Worm (Caenorhabditis elegans) whole organism, L2 larva: ENCODE measurements around the gene F35H10.6.

Experiments
- R02D3.7 ChIP-seq: fragments of 150-350 bp; optimal IDR thresholded peaks from 2 replicates; lab custom pipeline; 2014; ENCODE audit warnings: missing biosample characterization, missing genetic modification characterization
- ZK546.5 ChIP-seq: sonication (generic microtip); optimal IDR thresholded peaks from 2 replicates; lab custom pipeline; 2017; ENCODE audit warnings: missing biosample characterization, missing genetic modification characterization
- aly-2 ChIP-seq: fragments of 150-350 bp; optimal IDR thresholded peaks from 2 replicates; lab custom pipeline; 2014; ENCODE audit warnings: missing biosample characterization, missing genetic modification characterization
- blmp-1 ChIP-seq: sonication (generic microtip); optimal IDR thresholded peaks from 2 replicates; lab custom pipeline; 2017; ENCODE audit warnings: missing genetic modification characterization, mild to moderate bottlenecking, missing compliant biosample characterization, antibody characterized with exemption, moderate library complexity; ENCODE audit not compliant: insufficient read depth
- crh-2 ChIP-seq: sonication (generic microtip); optimal IDR thresholded peaks from 2 replicates; lab custom pipeline; 2017; ENCODE audit warnings: missing biosample characterization, missing genetic modification characterization
- egl-27 ChIP-seq: sonication (generic microtip); optimal IDR thresholded peaks from 3 replicates; lab custom pipeline; 2017; ENCODE audit warnings: missing biosample characterization, missing genetic modification reagents, missing genetic modification characterization
- elt-3 ChIP-seq: sonication (generic microtip); optimal IDR thresholded peaks from 2 replicates; lab custom pipeline; 2017; ENCODE audit warnings: missing biosample characterization, missing genetic modification characterization
- gmeb-1 ChIP-seq: fragments of 150-350 bp; optimal IDR thresholded peaks from 2 replicates; lab custom pipeline; 2014; ENCODE audit warnings: missing biosample characterization, missing genetic modification characterization
- lin-13 ChIP-seq: fragments of 150-350 bp; optimal IDR thresholded peaks from 2 replicates; lab custom pipeline; 2014; ENCODE audit warnings: missing biosample characterization, missing genetic modification reagents, missing genetic modification characterization
- lin-39 ChIP-seq: fragments of 150-350 bp; optimal IDR thresholded peaks from 2 replicates; lab custom pipeline; 2014; ENCODE audit warnings: missing biosample characterization, missing genetic modification reagents, missing genetic modification characterization
- lsy-2 ChIP-seq, 2 experiments: fragments of 150-350 bp in 1 of 2; sonication (generic microtip) in 1 of 2; optimal IDR thresholded peaks; 2 replicates each; lab custom pipeline; 2014 to 2017; ENCODE audit warnings: missing biosample characterization in 2 of 2, missing genetic modification characterization in 2 of 2
- mab-5 ChIP-seq: fragments of 150-350 bp; optimal IDR thresholded peaks from 2 replicates; lab custom pipeline; 2014; ENCODE audit warnings: missing biosample characterization, missing genetic modification characterization
- mbf-1 ChIP-seq: sonication (generic microtip); optimal IDR thresholded peaks from 2 replicates; lab custom pipeline; 2017; ENCODE audit warnings: missing biosample characterization, missing genetic modification characterization
- mdl-1 ChIP-seq, 2 experiments: fragments of 150-350 bp in 1 of 2; sonication (generic microtip) in 1 of 2; optimal IDR thresholded peaks; 2 replicates each; lab custom pipeline; 2017; ENCODE audit warnings: missing biosample characterization in 2 of 2, missing genetic modification characterization in 2 of 2
- nhr-11 ChIP-seq: fragments of 150-350 bp; optimal IDR thresholded peaks from 2 replicates; lab custom pipeline; 2014; ENCODE audit warnings: missing biosample characterization, missing genetic modification characterization
- nhr-12 ChIP-seq: fragments of 150-350 bp; optimal IDR thresholded peaks from 2 replicates; lab custom pipeline; 2014; ENCODE audit warnings: missing biosample characterization, missing genetic modification characterization
- nhr-21 ChIP-seq: fragments of 150-350 bp; optimal IDR thresholded peaks from 2 replicates; lab custom pipeline; 2014; ENCODE audit warnings: missing biosample characterization, missing genetic modification characterization
- nhr-237 ChIP-seq: fragments of 150-350 bp; optimal IDR thresholded peaks from 2 replicates; lab custom pipeline; 2014; ENCODE audit warnings: missing biosample characterization, missing genetic modification characterization
- nhr-6 ChIP-seq: fragments of 150-350 bp; optimal IDR thresholded peaks from 2 replicates; lab custom pipeline; 2014; ENCODE audit warnings: missing biosample characterization, missing genetic modification characterization
- nhr-77 ChIP-seq: fragments of 150-350 bp; optimal IDR thresholded peaks from 2 replicates; lab custom pipeline; 2014; ENCODE audit warnings: missing biosample characterization, missing genetic modification characterization
- peb-1 ChIP-seq: fragments of 150-350 bp; optimal IDR thresholded peaks from 2 replicates; lab custom pipeline; 2014; ENCODE audit warnings: missing biosample characterization, missing genetic modification characterization
- sem-4 ChIP-seq: fragments of 150-350 bp; optimal IDR thresholded peaks from 2 replicates; lab custom pipeline; 2014; ENCODE audit warnings: missing biosample characterization, missing genetic modification reagents, missing genetic modification characterization
- skn-1 ChIP-seq: sonication (generic microtip); optimal IDR thresholded peaks from 2 replicates; lab custom pipeline; 2017; ENCODE audit warnings: missing biosample characterization, missing genetic modification characterization
- sma-3 ChIP-seq: sonication (generic microtip); optimal IDR thresholded peaks from 2 replicates; lab custom pipeline; 2016; ENCODE audit warnings: missing genetic modification reagents, missing genetic modification characterization, missing compliant biosample characterization
- sma-9 ChIP-seq, 2 experiments: fragments of 150-350 bp in 1 of 2; sonication (generic microtip) in 1 of 2; optimal IDR thresholded peaks; 2 replicates each; lab custom pipeline; 2014 to 2016; ENCODE audit warnings: missing genetic modification characterization in 2 of 2, mild to moderate bottlenecking in 1 of 2, missing biosample characterization in 1 of 2, missing compliant biosample characterization in 1 of 2, missing genetic modification reagents in 1 of 2, moderate library complexity in 1 of 2
- unc-55 ChIP-seq: fragments of 150-350 bp; sonication (generic microtip); optimal IDR thresholded peaks from 3 replicates; lab custom pipeline; 2014; ENCODE audit warnings: missing biosample characterization, missing genetic modification reagents, missing genetic modification characterization
- zag-1 ChIP-seq: fragments of 150-350 bp; optimal IDR thresholded peaks from 2 replicates; lab custom pipeline; 2014; ENCODE audit warnings: missing biosample characterization, missing genetic modification characterization
- ztf-11 ChIP-seq: sonication (generic microtip); optimal IDR thresholded peaks from 2 replicates; lab custom pipeline; 2017; ENCODE audit warnings: missing biosample characterization, missing genetic modification characterization
- ztf-4 ChIP-seq: fragments of 150-350 bp; optimal IDR thresholded peaks from 2 replicates; lab custom pipeline; 2014; ENCODE audit warnings: missing biosample characterization, missing genetic modification characterization

Gene F35H10.6

ce11 chrIV:8273334-8273733 lies 26.4 kb upstream of the F35H10.6 start:
- TF ChIP-seq lsy-2 (tag; optimal IDR thresholded peaks at IDR 0.05; lab: Kevin White, UChicago) (no peak), nhr-12 (no peak), lin-13 (GFP tag; lab: Kevin White, UChicago) (no peak), gmeb-1 (tag; lab: Kevin White, UChicago) (no peak), ztf-11 (tag; lab: Kevin White, UChicago) (no peak), mbf-1 (no peak)

ce11 chrIV:8275232-8275631 lies 24.5 kb upstream of the F35H10.6 start, which contains the start of gene K07H8.11:
TSS of gene K07H8.11 (minus strand) at chrIV:8275332.
- TF ChIP-seq elt-3 (tag; lab: Kevin White, UChicago) = no peak
- TF ChIP-seq blmp-1 = no peak
- no peak for TF ChIP-seq gmeb-1 (tag; lab: Kevin White, UChicago)
- no peak for TF ChIP-seq sem-4 (tag; lab: Kevin White, UChicago)
- no peak for TF ChIP-seq R02D3.7 (tag; lab: Kevin White, UChicago)
- no peak for TF ChIP-seq lsy-2 (tag; optimal IDR thresholded peaks at IDR 0.05; lab: Kevin White, UChicago)
- no peak for TF ChIP-seq nhr-77 (tag; lab: Kevin White, UChicago)
- no peak for TF ChIP-seq sma-3
- no peak for TF ChIP-seq peb-1 (tag; lab: Kevin White, UChicago)
- no peak for TF ChIP-seq ZK546.5 (tag; lab: Kevin White, UChicago)
- no peak for TF ChIP-seq nhr-6 (tag; lab: Kevin White, UChicago)
- TF ChIP-seq lin-39 (tag; lab: Kevin White, UChicago) = no peak
- TF ChIP-seq egl-27 (tag; lab: Kevin White, UChicago) = no peak
- TF ChIP-seq lin-13 (GFP tag; lab: Kevin White, UChicago) = no peak
- no peak for TF ChIP-seq mbf-1
- no peak for TF ChIP-seq mdl-1 (tag; optimal IDR thresholded peaks at IDR 0.05; lab: Kevin White, UChicago)
- no peak for TF ChIP-seq skn-1
- TF ChIP-seq sma-9 (GFP tag; optimal IDR thresholded peaks at IDR 0.05; lab: Kevin White, UChicago) = no peak
- no peak for TF ChIP-seq sma-9 (tag; optimal IDR thresholded peaks at IDR 0.05; lab: Kevin White, UChicago)

ce11 chrIV:8276609-8277008 lies 23.1 kb upstream of the F35H10.6 start, which contains the start of gene K07H8.12:
TSS of gene K07H8.12 (minus strand) at chrIV:8276709.
- TF ChIP-seq nhr-6 (tag; lab: Kevin White, UChicago) = no peak
- TF ChIP-seq mab-5 (tag; lab: Kevin White, UChicago) = no peak
- TF ChIP-seq sma-9 (GFP tag; optimal IDR thresholded peaks at IDR 0.05; lab: Kevin White, UChicago) = no peak
- no peak for TF ChIP-seq sma-9 (tag; optimal IDR thresholded peaks at IDR 0.05; lab: Kevin White, UChicago)
- TF ChIP-seq ztf-4 (tag; lab: Kevin White, UChicago) = no peak
- no peak for TF ChIP-seq ZK546.5 (tag; lab: Kevin White, UChicago)
- no peak for TF ChIP-seq nhr-237
- TF ChIP-seq ztf-11 (tag; lab: Kevin White, UChicago) = no peak
- TF ChIP-seq sma-3 = no peak
- no peak for TF ChIP-seq elt-3 (tag; lab: Kevin White, UChicago)
- no peak for TF ChIP-seq R02D3.7 (tag; lab: Kevin White, UChicago)
- TF ChIP-seq aly-2 (tag; lab: Kevin White, UChicago) = no peak
- no peak for TF ChIP-seq lsy-2 (tag; optimal IDR thresholded peaks at IDR 0.05; lab: Kevin White, UChicago)
- no peak for TF ChIP-seq nhr-77 (tag; lab: Kevin White, UChicago)

- TF ChIP-seq elt-3 (tag; lab: Kevin White, UChicago) = no peak
- TF ChIP-seq gmeb-1 (tag; lab: Kevin White, UChicago) = no peak
- no peak for TF ChIP-seq nhr-21 (tag; lab: Kevin White, UChicago)
- no peak for TF ChIP-seq lin-13 (GFP tag; lab: Kevin White, UChicago)
- peak; percentile 63 for TF ChIP-seq unc-55 (GFP tag; lab: Kevin White, UChicago)
- TF ChIP-seq nhr-237 = no peak
- TF ChIP-seq crh-2 (tag; lab: Kevin White, UChicago) = no peak
- TF ChIP-seq mbf-1 = no peak
- no peak for TF ChIP-seq egl-27 (tag; lab: Kevin White, UChicago)
Measured at ce11 chrIV:8283214-8283613, 16.5 kb upstream of the F35H10.6 start.

- no peak for TF ChIP-seq mab-5 (tag; lab: Kevin White, UChicago)
- TF ChIP-seq egl-27 (tag; lab: Kevin White, UChicago) = no peak
- no peak for TF ChIP-seq ZK546.5 (tag; lab: Kevin White, UChicago)
- no peak for TF ChIP-seq nhr-12
- no peak for TF ChIP-seq zag-1 (tag; lab: Kevin White, UChicago)
- no peak for TF ChIP-seq nhr-77 (tag; lab: Kevin White, UChicago)
- no peak for TF ChIP-seq nhr-11 (tag; lab: Kevin White, UChicago)
- no peak for TF ChIP-seq ztf-4 (tag; lab: Kevin White, UChicago)
- no peak for TF ChIP-seq R02D3.7 (tag; lab: Kevin White, UChicago)
Measured at ce11 chrIV:8286352-8286751, 13.4 kb upstream of the F35H10.6 start, which contains the start of gene K07H8.9. TSS of gene K07H8.9 (minus strand) at chrIV:8286476.
